Worm (Caenorhabditis elegans) whole organism, L4 larva: ENCODE results near the gene srv-6.
A peak's percentile ranks its signal among the peaks of the same experiment; 100 is the strongest.

ENCODE experiments used
- F26F4.8 ChIP-seq: fragments of 200-800 bp; sonication (Bioruptor generic); conservative IDR thresholded peaks from 2 replicates; pipeline ENCODE4 v1.3.6; 2022; ENCODE audit warnings: missing genetic modification characterization, missing compliant biosample characterization
- F37D6.2 ChIP-seq: sonication (generic microtip); optimal IDR thresholded peaks from 2 replicates; lab custom pipeline; 2016; ENCODE audit warnings: mild to moderate bottlenecking, missing genetic modification characterization, missing compliant biosample characterization
- T20F7.1 ChIP-seq: fragments of 200-800 bp; sonication (Bioruptor generic); optimal IDR thresholded peaks from 2 replicates; lab custom pipeline; 2018; ENCODE audit warnings: mild to moderate bottlenecking, missing genetic modification characterization, missing compliant biosample characterization
- Y105C5A.15 ChIP-seq: fragments of 200-800 bp; sonication (Bioruptor generic); IDR thresholded peaks from 2 replicates; pipeline ENCODE4 v1.3.6; 2022; ENCODE audit warnings: missing genetic modification characterization, missing compliant biosample characterization
- Y5F2A.4 ChIP-seq: fragments of 200-800 bp; sonication (Bioruptor generic); optimal IDR thresholded peaks from 2 replicates; lab custom pipeline; 2018; ENCODE audit warnings: mild to moderate bottlenecking, missing genetic modification characterization, missing compliant biosample characterization
- Y75B8A.6 ChIP-seq: fragments of 200-800 bp; sonication (Bioruptor generic); IDR thresholded peaks from 2 replicates; pipeline ENCODE4 v1.3.6; 2022; ENCODE audit warnings: missing genetic modification reagents, missing genetic modification characterization, missing compliant biosample characterization
- ZK337.2 ChIP-seq: fragments of 200-800 bp; sonication (Bioruptor generic); IDR thresholded peaks from 2 replicates; pipeline ENCODE4 v1.3.6; 2022; ENCODE audit warnings: missing genetic modification reagents, missing genetic modification characterization, missing compliant biosample characterization
- ZK546.5 ChIP-seq, 2 experiments: sonication (generic microtip); optimal IDR thresholded peaks; 2 replicates each; lab custom pipeline; 2017; ENCODE audit warnings: missing biosample characterization in 2 of 2, missing genetic modification characterization in 2 of 2
- aha-1 ChIP-seq: fragments of 150-350 bp; peaks from one replicate; lab custom pipeline; 2014; ENCODE audit warnings: missing biosample characterization, missing genetic modification characterization
- arid-1 ChIP-seq: fragments of 200-800 bp; sonication (Bioruptor generic); conservative IDR thresholded peaks from 2 replicates; pipeline ENCODE4 v1.3.6; 2022; ENCODE audit warnings: missing genetic modification reagents, missing genetic modification characterization, missing compliant biosample characterization
- attf-4 ChIP-seq: sonication (generic microtip); optimal IDR thresholded peaks from 3 replicates; lab custom pipeline; 2017; ENCODE audit warnings: missing biosample characterization, missing genetic modification characterization
- ceh-32 ChIP-seq: sonication (generic microtip); optimal IDR thresholded peaks from 2 replicates; lab custom pipeline; 2016; ENCODE audit warnings: mild to moderate bottlenecking, missing genetic modification characterization, missing compliant biosample characterization; ENCODE audit not compliant: poor library complexity
- ceh-44 ChIP-seq: fragments of 200-800 bp; sonication (Bioruptor generic); IDR thresholded peaks from 2 replicates; pipeline ENCODE4 v1.3.6; 2022; ENCODE audit warnings: missing genetic modification reagents, missing genetic modification characterization, missing compliant biosample characterization
- ctbp-1 ChIP-seq: fragments of 200-800 bp; sonication (Bioruptor generic); IDR thresholded peaks from 2 replicates; pipeline ENCODE4 v1.3.6; 2022; ENCODE audit warnings: missing genetic modification reagents, missing genetic modification characterization, missing compliant biosample characterization
- daf-16 ChIP-seq, 3 experiments: sonication (generic microtip); optimal IDR thresholded peaks; 2 replicates each; lab custom pipeline; 2016 to 2017; ENCODE audit warnings: missing genetic modification characterization in 3 of 3, missing genetic modification reagents in 3 of 3, mild to moderate bottlenecking in 2 of 3, missing compliant biosample characterization in 2 of 3, missing biosample characterization in 1 of 3, moderate library complexity in 1 of 3
- dmd-6 ChIP-seq: fragments of 200-800 bp; sonication (Bioruptor generic); IDR thresholded peaks from 2 replicates; pipeline ENCODE4 v1.3.6; 2022; ENCODE audit warnings: missing genetic modification reagents, missing genetic modification characterization, missing compliant biosample characterization
- dmd-8 ChIP-seq: fragments of 200-800 bp; sonication (Bioruptor generic); IDR thresholded peaks from 2 replicates; pipeline ENCODE4 v1.3.6; 2022; ENCODE audit warnings: missing genetic modification characterization, missing compliant biosample characterization
- dpl-1 ChIP-seq: fragments of 150-350 bp; optimal IDR thresholded peaks from 2 replicates; lab custom pipeline; 2014; ENCODE audit warnings: missing biosample characterization, missing genetic modification reagents, missing genetic modification characterization
- duxl-1 ChIP-seq: sonication (generic microtip); optimal IDR thresholded peaks from 2 replicates; lab custom pipeline; 2016; ENCODE audit warnings: mild to moderate bottlenecking, missing genetic modification characterization, moderate library complexity, missing compliant biosample characterization; ENCODE audit not compliant: poor library complexity
- dve-1 ChIP-seq: sonication (generic microtip); optimal IDR thresholded peaks from 2 replicates; lab custom pipeline; 2017; ENCODE audit warnings: antibody characterized with exemption, mild to moderate bottlenecking, missing genetic modification characterization, missing compliant biosample characterization; ENCODE audit not compliant: insufficient read depth
- egl-27 ChIP-seq: sonication (generic microtip); optimal IDR thresholded peaks from 3 replicates; lab custom pipeline; 2017; ENCODE audit warnings: missing biosample characterization, missing genetic modification reagents, missing genetic modification characterization
- fkh-10 ChIP-seq: fragments of 150-350 bp; optimal IDR thresholded peaks from 2 replicates; lab custom pipeline; 2014; ENCODE audit warnings: missing biosample characterization, missing genetic modification reagents, missing genetic modification characterization
- fos-1 ChIP-seq: fragments of 150-350 bp; optimal IDR thresholded peaks from 2 replicates; lab custom pipeline; 2014; ENCODE audit warnings: missing biosample characterization, missing genetic modification characterization
- hlh-11 ChIP-seq: fragments of 200-800 bp; sonication (Bioruptor generic); optimal IDR thresholded peaks from 2 replicates; lab custom pipeline; 2018; ENCODE audit warnings: mild to moderate bottlenecking, missing genetic modification characterization, missing compliant biosample characterization
- hlh-30 ChIP-seq: sonication (generic microtip); optimal IDR thresholded peaks from 2 replicates; lab custom pipeline; 2017; ENCODE audit warnings: antibody characterized with exemption, mild to moderate bottlenecking, missing genetic modification characterization, missing compliant biosample characterization; ENCODE audit not compliant: insufficient read depth
- hmg-1.1 ChIP-seq: fragments of 200-800 bp; sonication (Bioruptor generic); IDR thresholded peaks from 2 replicates; pipeline ENCODE4 v1.3.6; 2022; ENCODE audit warnings: missing genetic modification reagents, missing genetic modification characterization, missing compliant biosample characterization
- lim-7 ChIP-seq: fragments of 200-800 bp; sonication (Bioruptor generic); IDR thresholded peaks from 2 replicates; pipeline ENCODE4 v1.3.6; 2022; ENCODE audit warnings: missing genetic modification characterization, missing compliant biosample characterization
- lin-1 ChIP-seq: fragments of 200-800 bp; sonication (Bioruptor generic); IDR thresholded peaks from 2 replicates; pipeline ENCODE4 v1.3.6; 2022; ENCODE audit warnings: missing genetic modification reagents, missing genetic modification characterization, missing compliant biosample characterization
- lir-3 ChIP-seq: sonication (generic microtip); optimal IDR thresholded peaks from 2 replicates; lab custom pipeline; 2016; ENCODE audit warnings: mild to moderate bottlenecking, missing genetic modification characterization, missing compliant biosample characterization
- lsy-2 ChIP-seq, 2 experiments: fragments of 150-350 bp in 1 of 2; sonication (generic microtip) in 1 of 2; optimal IDR thresholded peaks; 2 replicates each; lab custom pipeline; 2014 to 2017; ENCODE audit warnings: missing biosample characterization in 2 of 2, missing genetic modification characterization in 2 of 2
- madf-9 ChIP-seq: fragments of 200-800 bp; sonication (Bioruptor generic); conservative IDR thresholded peaks from 2 replicates; pipeline ENCODE4 v1.3.6; 2022; ENCODE audit warnings: missing genetic modification reagents, missing genetic modification characterization, missing compliant biosample characterization
- mdl-1 ChIP-seq, 2 experiments: fragments of 150-350 bp in 1 of 2; sonication (generic microtip) in 1 of 2; optimal IDR thresholded peaks; 2 replicates each; lab custom pipeline; 2014 to 2017; ENCODE audit warnings: missing biosample characterization in 2 of 2, missing genetic modification characterization in 2 of 2
- mdt-29 ChIP-seq: fragments of 200-800 bp; sonication (Bioruptor generic); IDR thresholded peaks from 2 replicates; pipeline ENCODE4 v1.3.6; 2022; ENCODE audit warnings: missing genetic modification reagents, missing genetic modification characterization, missing compliant biosample characterization
- mxl-3 ChIP-seq: fragments of 200-800 bp; sonication (Bioruptor generic); optimal IDR thresholded peaks from 2 replicates; lab custom pipeline; 2018; ENCODE audit warnings: mild to moderate bottlenecking, missing genetic modification characterization, missing compliant biosample characterization
- nhr-237 ChIP-seq: sonication (generic microtip); optimal IDR thresholded peaks from 2 replicates; lab custom pipeline; 2017; ENCODE audit warnings: missing biosample characterization, missing genetic modification characterization
- nhr-25 ChIP-seq: sonication (generic microtip); optimal IDR thresholded peaks from 2 replicates; lab custom pipeline; 2017; ENCODE audit warnings: missing genetic modification characterization, mild to moderate bottlenecking, missing compliant biosample characterization, antibody characterized with exemption, moderate library complexity, borderline replicate concordance; ENCODE audit not compliant: insufficient read depth
- nhr-28 ChIP-seq: fragments of 150-350 bp; optimal IDR thresholded peaks from 2 replicates; lab custom pipeline; 2014; ENCODE audit warnings: missing biosample characterization, missing genetic modification characterization
- nhr-76 ChIP-seq: fragments of 150-350 bp; optimal IDR thresholded peaks from 2 replicates; lab custom pipeline; 2014; ENCODE audit warnings: missing biosample characterization, missing genetic modification characterization
- pha-4 ChIP-seq, 2 experiments: fragments of 150-350 bp in 1 of 2; fragments of 200-800 bp in 1 of 2; sonication (Bioruptor generic) in 1 of 2; IDR thresholded peaks in 1 of 2; optimal IDR thresholded peaks in 1 of 2; 2 replicates each; pipeline versions ENCODE4 v1.3.6 to Lab custom; 2014 to 2022; ENCODE audit warnings: missing genetic modification characterization in 2 of 2, missing genetic modification reagents in 2 of 2, missing biosample characterization in 1 of 2, missing compliant biosample characterization in 1 of 2
- pqm-1 ChIP-seq: sonication (generic microtip); optimal IDR thresholded peaks from 2 replicates; lab custom pipeline; 2017; ENCODE audit warnings: missing biosample characterization, missing genetic modification characterization
- rbr-2 ChIP-seq: sonication (generic microtip); optimal IDR thresholded peaks from 2 replicates; lab custom pipeline; 2016; ENCODE audit warnings: missing genotype, missing genetic modification characterization, missing compliant biosample characterization
- saeg-2 ChIP-seq: fragments of 200-800 bp; sonication (Bioruptor generic); IDR thresholded peaks from 2 replicates; pipeline ENCODE4 v1.3.6; 2022; ENCODE audit warnings: missing genetic modification reagents, missing genetic modification characterization, missing compliant biosample characterization
- sdz-12 ChIP-seq: fragments of 200-800 bp; sonication (Bioruptor generic); optimal IDR thresholded peaks from 2 replicates; lab custom pipeline; 2018; ENCODE audit warnings: mild to moderate bottlenecking, missing genetic modification characterization, missing compliant biosample characterization
- skn-1 ChIP-seq: fragments of 150-350 bp; optimal IDR thresholded peaks from 2 replicates; lab custom pipeline; 2014; ENCODE audit warnings: missing biosample characterization, missing genetic modification characterization
- snpc-4 ChIP-seq: fragments of 150-350 bp; optimal IDR thresholded peaks from 2 replicates; lab custom pipeline; 2014; ENCODE audit warnings: missing biosample characterization, missing genetic modification characterization
- spr-1 ChIP-seq: sonication (generic microtip); optimal IDR thresholded peaks from 2 replicates; lab custom pipeline; 2016; ENCODE audit warnings: mild to moderate bottlenecking, missing genetic modification characterization, missing compliant biosample characterization
- unc-130 ChIP-seq: sonication (generic microtip); optimal IDR thresholded peaks from 2 replicates; lab custom pipeline; 2016; ENCODE audit warnings: missing genetic modification reagents, missing genetic modification characterization, missing compliant biosample characterization
- zip-11 ChIP-seq: fragments of 200-800 bp; sonication (Bioruptor generic); IDR thresholded peaks from 2 replicates; pipeline ENCODE4 v1.3.6; 2022; ENCODE audit warnings: missing genetic modification characterization, missing compliant biosample characterization
- zip-2 ChIP-seq: fragments of 150-350 bp; optimal IDR thresholded peaks from 2 replicates; lab custom pipeline; 2014; ENCODE audit warnings: missing biosample characterization, missing genetic modification characterization
- ztf-11 ChIP-seq: fragments of 150-350 bp; optimal IDR thresholded peaks from 2 replicates; lab custom pipeline; 2014; ENCODE audit warnings: missing biosample characterization, missing genetic modification characterization
- ztf-7 ChIP-seq: fragments of 150-350 bp; optimal IDR thresholded peaks from 2 replicates; lab custom pipeline; 2014; ENCODE audit warnings: missing biosample characterization, missing genetic modification characterization

The srv-6 gene

DNA sequence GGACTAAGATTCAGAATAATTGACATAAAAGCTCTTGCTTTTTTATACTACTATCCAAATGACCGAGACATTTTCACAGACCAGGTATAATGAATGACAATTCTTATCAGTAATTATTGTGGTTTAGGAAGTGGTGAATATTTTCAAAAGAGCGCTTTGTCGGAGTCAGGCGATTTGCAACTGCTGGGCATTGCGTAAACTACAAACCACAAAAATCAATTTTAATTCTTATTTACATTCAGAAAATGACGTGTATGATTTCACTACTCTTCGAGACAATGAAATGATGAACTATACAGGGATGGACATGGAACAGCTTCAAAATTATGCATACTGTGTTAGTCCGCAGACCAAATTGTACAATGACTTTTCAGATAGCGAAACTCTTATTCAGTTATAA is 27.6 kb downstream of the srv-6 start:
- TF ChIP-seq rbr-2 (tag; lab: Kevin White, UChicago), result no peak
- TF ChIP-seq ceh-44 (GFP tag; lab: Robert Waterston, UW), result no peak
- TF ChIP-seq dpl-1 (GFP tag; lab: Kevin White, UChicago), result no peak
- peak; percentile 56 for TF ChIP-seq dmd-6
- no peak for TF ChIP-seq sdz-12 (GFP tag; lab: Kevin White, UChicago)
- no peak for TF ChIP-seq ctbp-1
- no peak for TF ChIP-seq dmd-8 (GFP tag; lab: Robert Waterston, UW)
- no peak for TF ChIP-seq zip-11 (GFP tag; lab: Robert Waterston, UW)
- TF ChIP-seq hmg-1.1 (GFP tag; lab: Robert Waterston, UW), result no peak
- TF ChIP-seq hlh-11 (tag; lab: Kevin White, UChicago), result peak; percentile 47
- TF ChIP-seq snpc-4 (tag; lab: Kevin White, UChicago), result no peak
- TF ChIP-seq lir-3, result no peak
- TF ChIP-seq T20F7.1 (GFP tag; lab: Kevin White, UChicago), result no peak
- no peak for TF ChIP-seq F26F4.8 (GFP tag; lab: Robert Waterston, UW)
- TF ChIP-seq ZK546.5 (tag; optimal IDR thresholded peaks at IDR 0.05; lab: Kevin White, UChicago), result no peak
- TF ChIP-seq mxl-3 (GFP tag; lab: Kevin White, UChicago), result no peak
- no peak for TF ChIP-seq mdt-29 (GFP tag; lab: Robert Waterston, UW)
- no peak for TF ChIP-seq ceh-32
- no peak for TF ChIP-seq ztf-11
- no peak for TF ChIP-seq lim-7
- TF ChIP-seq unc-130 (GFP tag; lab: Kevin White, UChicago), result no peak
- no peak for TF ChIP-seq Y105C5A.15
- no peak for TF ChIP-seq F37D6.2 (tag; lab: Kevin White, UChicago)
- no peak for TF ChIP-seq saeg-2 (GFP tag; lab: Robert Waterston, UW)
- no peak for TF ChIP-seq mdl-1 (tag; optimal IDR thresholded peaks at IDR 0.05; lab: Kevin White, UChicago)
- TF ChIP-seq nhr-25 (tag; lab: Kevin White, UChicago), result no peak
- no peak for TF ChIP-seq hlh-30 (tag; lab: Kevin White, UChicago)
- TF ChIP-seq skn-1, result no peak
- TF ChIP-seq madf-9 (GFP tag; lab: Robert Waterston, UW), result no peak
- no peak for TF ChIP-seq attf-4 (tag; lab: Kevin White, UChicago)
- peak; percentile 84 for TF ChIP-seq nhr-28 (tag; lab: Kevin White, UChicago)
- peak; percentile 12 for TF ChIP-seq pqm-1 (tag; lab: Kevin White, UChicago)
- TF ChIP-seq lin-1 (GFP tag; lab: Robert Waterston, UW), result peak; percentile 27; the same call in 1 of the 2 replicates
- TF ChIP-seq lsy-2 (tag; optimal IDR thresholded peaks at IDR 0.05; lab: Kevin White, UChicago), result no peak
- no peak for TF ChIP-seq ZK337.2 (GFP tag; lab: Robert Waterston, UW)
- TF ChIP-seq zip-2 (tag; lab: Kevin White, UChicago), result no peak
- no peak for TF ChIP-seq fkh-10 (GFP tag; lab: Kevin White, UChicago)
- TF ChIP-seq pha-4 (GFP tag; IDR thresholded peaks at IDR 0.05; lab: Robert Waterston, UW), result no peak
- no peak for TF ChIP-seq pha-4 (tag; optimal IDR thresholded peaks at IDR 0.05; lab: Kevin White, UChicago)
- TF ChIP-seq fos-1 (tag; lab: Kevin White, UChicago), result no peak
- no peak for TF ChIP-seq egl-27 (tag; lab: Kevin White, UChicago)
- no peak for TF ChIP-seq arid-1 (GFP tag; lab: Robert Waterston, UW)
- no peak for TF ChIP-seq Y75B8A.6
- TF ChIP-seq daf-16 (GFP tag; optimal IDR thresholded peaks at IDR 0.05; lab: Kevin White, UChicago), result no peak
- peak; percentile 76 for TF ChIP-seq daf-16 (tag; optimal IDR thresholded peaks at IDR 0.05; lab: Kevin White, UChicago)
- no peak for TF ChIP-seq nhr-237 (tag; lab: Kevin White, UChicago)
- TF ChIP-seq spr-1 (tag; lab: Kevin White, UChicago), result no peak
- no peak for TF ChIP-seq dve-1 (tag; lab: Kevin White, UChicago)
- no peak for TF ChIP-seq ztf-7
- no peak for TF ChIP-seq Y5F2A.4 (GFP tag; lab: Kevin White, UChicago)
- TF ChIP-seq aha-1 (tag; lab: Kevin White, UChicago), result no peak
- no peak for TF ChIP-seq nhr-76 (tag; lab: Kevin White, UChicago)
- TF ChIP-seq duxl-1, result no peak
